Fruit fly (Drosophila melanogaster): ENCODE measurements around the gene Scsalpha1.

Gene Scsalpha1

DNA sequence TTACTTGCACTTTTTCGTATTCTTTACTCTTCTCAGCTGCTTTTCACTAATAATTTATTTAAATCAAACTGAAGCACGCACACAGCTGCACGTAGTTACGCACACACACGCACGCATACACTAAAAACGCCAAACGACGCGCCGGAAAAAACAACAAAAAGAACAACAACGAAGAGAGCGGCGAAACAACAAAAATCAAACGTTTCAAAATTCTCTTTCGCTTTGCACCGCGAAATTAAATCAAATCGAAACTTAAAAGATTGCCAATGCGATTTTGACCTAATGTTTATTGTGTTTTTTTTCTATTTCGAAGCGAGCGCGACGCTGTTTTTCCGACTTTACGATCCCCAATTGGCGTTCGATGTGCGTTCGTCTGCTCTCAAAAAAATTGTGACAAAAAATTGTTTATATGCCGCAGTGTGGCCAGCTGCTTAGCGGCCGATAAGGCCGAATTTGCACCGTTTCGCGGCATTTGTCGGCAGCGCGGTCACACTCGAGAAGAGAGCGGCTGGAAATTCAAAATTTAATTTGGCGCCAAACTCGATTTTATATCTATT, 26.3 kb upstream of the Scsalpha1 start (continued):
- TF ChIP-seq Sox15 (GFP tag; optimal IDR thresholded peaks at IDR 0.05) (no peak), Sox102F (GFP tag; optimal IDR thresholded peaks at IDR 0.05) (peak; percentile 56), CG31627 (GFP tag; optimal IDR thresholded peaks at IDR 0.05) (no peak), CG8632 (GFP tag; optimal IDR thresholded peaks at IDR 0.05) (peak; percentile 7), dac (GFP tag; optimal IDR thresholded peaks at IDR 0.05) (no peak), achi (GFP tag; optimal IDR thresholded peaks at IDR 0.05) (peak; percentile 12), Eip75B (GFP tag; optimal IDR thresholded peaks at IDR 0.05) (peak; percentile 22), CG15336 (GFP tag; IDR thresholded peaks at IDR 0.05) (0 out of 2 replicates have a peak, but pooled peaks have one; percentile 23), CG7368 (GFP tag; optimal IDR thresholded peaks at IDR 0.05) (no peak), cyc (GFP tag; optimal IDR thresholded peaks at IDR 0.05) (no peak), CG6792 (GFP tag; optimal IDR thresholded peaks at IDR 0.05) (peak; percentile 12), Met (GFP tag; optimal IDR thresholded peaks at IDR 0.05) (peak; percentile 17), Gug (GFP tag; IDR thresholded peaks at IDR 0.05) (no peak), CG10669 (GFP tag; optimal IDR thresholded peaks at IDR 0.05) (no peak), salr (GFP tag; optimal IDR thresholded peaks at IDR 0.05) (peak; percentile 10 to 39), CG6276 (GFP tag; optimal IDR thresholded peaks at IDR 0.05) (peak; percentile 18), CG11294 (GFP tag; IDR thresholded peaks at IDR 0.05) (no peak), ss (GFP tag; optimal IDR thresholded peaks at IDR 0.05) (peak; percentile 52 to 54), CG10631 (GFP tag; optimal IDR thresholded peaks at IDR 0.05) (no peak), OdsH (GFP tag; optimal IDR thresholded peaks at IDR 0.05) (no peak), Hr4 (GFP tag; optimal IDR thresholded peaks at IDR 0.05) (no peak), acj6 (GFP tag; optimal IDR thresholded peaks at IDR 0.05) (no peak), spab (GFP tag; optimal IDR thresholded peaks at IDR 0.05) (no peak), CG11902 (GFP tag; optimal IDR thresholded peaks at IDR 0.05) (no peak), CG32006 (GFP tag; optimal IDR thresholded peaks at IDR 0.05) (peak; percentile 37), CG3919 (GFP tag; optimal IDR thresholded peaks at IDR 0.05) (peak; percentile 52), CG1621 (tag; optimal IDR thresholded peaks at IDR 0.05) (peak; percentile 17), fkh (GFP tag; optimal IDR thresholded peaks at IDR 0.05) (peak; percentile 32), vri (GFP tag; optimal IDR thresholded peaks at IDR 0.05) (peak; percentile 61), CG6808 (GFP tag; optimal IDR thresholded peaks at IDR 0.05) (peak; percentile 66), Eip93F (GFP tag; optimal IDR thresholded peaks at IDR 0.05) (no peak), fd85E (GFP tag; optimal IDR thresholded peaks at IDR 0.05) (no peak), Smox (GFP tag; optimal IDR thresholded peaks at IDR 0.05) (peak; percentile 13), CG11762 (GFP tag; optimal IDR thresholded peaks at IDR 0.05; ENCODE audit: insufficient read depth) (no peak), CG9139 (GFP tag; optimal IDR thresholded peaks at IDR 0.05) (peak; percentile 23), CG4318 (GFP tag; optimal IDR thresholded peaks at IDR 0.05) (no peak)

DNA sequence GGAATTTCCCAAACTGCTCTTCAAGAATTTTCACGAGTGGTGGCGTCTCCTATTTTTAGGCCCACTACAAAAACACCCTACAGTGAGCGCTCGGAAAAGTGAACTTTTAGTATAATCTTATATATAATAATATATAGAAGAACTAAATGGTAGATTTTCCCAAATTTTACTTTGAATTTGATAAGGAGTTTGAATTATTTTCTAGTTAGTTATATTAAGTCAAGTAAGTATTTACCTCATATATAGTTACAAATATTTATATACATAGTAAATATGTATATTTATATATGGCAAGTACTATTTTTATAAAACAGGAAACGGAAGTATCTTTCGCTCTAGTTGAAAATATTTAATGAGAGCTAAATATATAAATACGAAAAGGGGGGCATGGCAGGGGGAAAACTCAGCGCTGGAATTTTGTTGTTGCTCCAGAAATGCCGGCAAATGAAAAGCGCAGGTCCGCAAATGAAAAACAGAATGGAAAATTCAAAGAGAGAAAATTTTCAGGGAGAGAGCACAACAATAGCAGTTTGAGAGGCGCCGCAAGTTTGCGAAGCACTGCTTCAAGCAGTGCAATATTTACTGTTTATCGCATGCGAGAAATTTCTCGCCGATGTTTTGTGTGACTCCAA, 25.1 kb upstream of the Scsalpha1 start:
- TF ChIP-seq Eip78C (GFP tag): peak; percentile 62
- TF ChIP-seq OdsH (GFP tag; optimal IDR thresholded peaks at IDR 0.05): peak; percentile 2
- TF ChIP-seq fkh (GFP tag; optimal IDR thresholded peaks at IDR 0.05): peak; percentile 36
- no peak for TF ChIP-seq Sox102F (GFP tag; optimal IDR thresholded peaks at IDR 0.05)
- TF ChIP-seq CG6276 (GFP tag; optimal IDR thresholded peaks at IDR 0.05): peak; percentile 8
- TF ChIP-seq eg (GFP tag; IDR thresholded peaks at IDR 0.05): peak; percentile 34; the same call in 1 of the 3 replicates
- TF ChIP-seq CG10631 (GFP tag; optimal IDR thresholded peaks at IDR 0.05): no peak

DNA sequence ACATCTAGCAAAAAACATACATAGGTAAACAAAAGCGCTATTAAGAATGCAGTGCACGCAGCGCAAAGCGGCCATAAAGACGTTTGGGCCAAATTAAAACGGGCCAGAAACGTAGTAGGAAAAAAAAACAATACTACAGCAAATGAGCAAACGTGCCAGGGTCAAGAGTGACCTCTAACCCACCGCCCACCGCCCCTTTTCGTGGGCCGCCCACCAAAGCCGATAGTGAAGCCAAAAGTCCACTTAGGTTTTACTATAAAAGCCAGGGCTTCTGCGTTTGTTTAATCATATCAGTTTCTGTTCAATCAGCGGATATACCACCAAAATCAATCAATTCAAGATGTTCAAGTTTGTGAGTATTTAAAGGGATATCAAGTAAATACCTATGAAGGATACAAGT, 23.5 kb upstream of the Scsalpha1 start, which contains the start of gene CG32266:
TSS of gene CG32266 (plus strand) at position 301 of the 400 bp plus-strand sequence.
- TF ChIP-seq CG34406 (GFP tag; optimal IDR thresholded peaks at IDR 0.05): no peak
- TF ChIP-seq Gug (GFP tag; IDR thresholded peaks at IDR 0.05): no peak
- TF ChIP-seq CG6792 (GFP tag; optimal IDR thresholded peaks at IDR 0.05): no peak
- TF ChIP-seq Hr38 (GFP tag; optimal IDR thresholded peaks at IDR 0.05): no peak
